Worm (Caenorhabditis elegans): ENCODE data around the gene oig-4.

Gene oig-4

DNA sequence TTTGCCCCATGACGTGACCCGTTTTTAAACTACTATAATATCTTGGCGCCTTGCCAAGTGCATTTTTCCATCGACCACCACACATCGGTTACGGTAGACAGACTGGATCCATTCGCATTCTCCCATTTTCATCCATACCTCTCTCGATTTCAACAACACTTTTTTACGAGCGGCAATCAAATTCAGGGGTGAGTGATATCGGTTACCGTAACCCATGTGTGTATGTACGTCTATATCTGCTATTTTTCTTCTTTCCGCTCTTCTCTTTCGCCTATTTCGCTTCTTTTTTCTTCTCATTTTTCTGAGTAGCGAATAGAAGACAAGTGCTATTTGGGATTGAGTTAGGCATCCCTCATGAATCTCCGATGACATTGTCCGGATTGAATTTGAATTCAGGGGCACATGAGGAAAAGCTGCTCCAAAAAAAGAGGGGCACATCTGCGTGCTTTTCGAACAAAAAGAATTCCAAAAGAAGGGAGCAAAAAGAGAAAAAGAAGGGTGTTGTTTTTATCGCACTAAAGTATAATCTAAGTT is 18.4 kb downstream of the oig-4 start:
- no peak for TF ChIP-seq nhr-67 (tag; optimal IDR thresholded peaks at IDR 0.05)
- no peak for TF ChIP-seq ceh-16 (tag; optimal IDR thresholded peaks at IDR 0.05)
- TF ChIP-seq fkh-10 (GFP tag; optimal IDR thresholded peaks at IDR 0.05), result peak; percentile 79
- no peak for TF ChIP-seq fos-1 (tag; optimal IDR thresholded peaks at IDR 0.05)
- no peak for TF ChIP-seq mml-1 (tag; optimal IDR thresholded peaks at IDR 0.05)
- TF ChIP-seq egl-5 (tag; optimal IDR thresholded peaks at IDR 0.05), result no peak
- no peak for TF ChIP-seq R02D3.7 (tag; optimal IDR thresholded peaks at IDR 0.05)
- no peak for TF ChIP-seq pha-4 (tag; optimal IDR thresholded peaks at IDR 0.05)
- TF ChIP-seq ZK546.5 (tag; optimal IDR thresholded peaks at IDR 0.05), result no peak
- no peak for TF ChIP-seq sea-2 (GFP tag; optimal IDR thresholded peaks at IDR 0.05)
- TF ChIP-seq ama-1 (optimal IDR thresholded peaks at IDR 0.05), result no peak
- TF ChIP-seq nhr-43 (tag; optimal IDR thresholded peaks at IDR 0.05; ENCODE audit: poor library complexity, severe bottlenecking), result peak; percentile 19
- no peak for TF ChIP-seq ceh-9 (tag; optimal IDR thresholded peaks at IDR 0.05)
- TF ChIP-seq nhr-237 (tag; optimal IDR thresholded peaks at IDR 0.05), result no peak
- peak; percentile 8 for TF ChIP-seq nfya-1 (tag; optimal IDR thresholded peaks at IDR 0.05; ENCODE audit: insufficient read depth)
- no peak for TF ChIP-seq egl-27 (tag; optimal IDR thresholded peaks at IDR 0.05)
- TF ChIP-seq elt-1 (tag; optimal IDR thresholded peaks at IDR 0.05), result no peak
- TF ChIP-seq nhr-11 (tag; optimal IDR thresholded peaks at IDR 0.05), result no peak
- TF ChIP-seq nhr-12 (tag; optimal IDR thresholded peaks at IDR 0.05), result no peak
- TF ChIP-seq aly-2 (tag; optimal IDR thresholded peaks at IDR 0.05), result no peak
- no peak for TF ChIP-seq snpc-4 (tag; optimal IDR thresholded peaks at IDR 0.05)
- TF ChIP-seq lsy-12 (tag; optimal IDR thresholded peaks at IDR 0.05), result no peak

DNA sequence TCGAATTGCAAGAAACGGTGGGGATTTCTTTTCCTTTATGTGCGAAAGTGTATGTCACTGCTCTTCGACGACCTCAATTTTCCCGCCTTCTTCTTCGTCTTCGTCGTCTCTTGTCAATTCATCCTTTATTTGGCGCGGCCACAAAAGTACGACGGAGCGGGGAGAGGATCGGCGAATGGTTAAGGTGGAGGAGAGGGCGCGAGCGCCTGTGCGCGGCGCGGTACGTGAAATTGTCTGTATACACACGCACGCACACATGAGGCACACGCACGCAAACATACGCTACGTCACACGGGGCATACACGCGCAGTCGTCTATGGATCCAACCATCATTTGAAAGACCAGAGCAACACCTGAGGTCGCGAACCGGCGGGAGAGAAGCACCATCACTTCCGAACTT is 22.0 kb downstream of the oig-4 start:
- TF ChIP-seq pha-4 (tag; optimal IDR thresholded peaks at IDR 0.05) (peak; percentile 22), unc-62 (GFP tag; optimal IDR thresholded peaks at IDR 0.05) (no peak)

DNA sequence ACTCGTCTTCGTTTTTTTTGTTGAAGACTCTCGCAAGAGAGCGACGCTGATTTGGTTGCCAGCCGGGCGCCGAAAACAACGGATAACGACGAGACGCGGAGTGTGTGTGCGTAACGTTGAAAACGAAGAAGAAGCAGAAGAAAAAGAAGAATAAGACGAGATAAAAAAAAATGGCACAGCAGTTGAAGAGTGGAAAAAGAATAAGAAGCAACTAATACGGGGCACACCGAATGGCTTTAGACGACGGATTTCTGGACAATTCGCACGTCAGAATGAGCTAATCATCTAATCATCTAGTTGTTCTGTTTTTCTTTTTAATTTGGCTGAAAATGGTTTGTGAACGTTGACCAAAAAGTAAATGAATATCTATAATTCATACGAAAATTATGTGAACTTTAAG is 23.6 kb downstream of the oig-4 start:
- peak; percentile 6 for TF ChIP-seq nfya-1 (tag; optimal IDR thresholded peaks at IDR 0.05; ENCODE audit: insufficient read depth)
- no peak for TF ChIP-seq egl-27 (tag; optimal IDR thresholded peaks at IDR 0.05)

DNA sequence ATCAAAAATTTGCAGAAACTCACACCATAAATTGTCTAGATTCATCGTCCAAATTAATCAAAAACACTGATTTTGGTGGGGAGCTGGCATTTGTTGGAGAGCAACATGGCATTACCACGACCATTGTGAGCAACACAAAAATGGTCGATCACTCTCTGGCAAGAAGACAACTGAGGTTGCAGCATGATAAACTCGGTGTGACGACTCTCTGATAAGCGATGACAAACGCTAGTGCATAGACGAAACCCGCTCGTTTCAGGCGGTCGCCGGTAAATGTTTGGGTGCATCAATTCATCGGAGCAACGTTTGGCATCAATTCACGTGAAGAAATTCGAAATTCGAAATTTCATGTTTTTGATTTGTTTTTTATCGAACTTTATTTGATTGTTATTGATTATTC is 25.7 kb downstream of the oig-4 start:
- TF ChIP-seq lin-39 (tag; optimal IDR thresholded peaks at IDR 0.05) (no peak), elt-2 (tag; optimal IDR thresholded peaks at IDR 0.05) (peak; percentile 75), nhr-76 (tag; optimal IDR thresholded peaks at IDR 0.05) (no peak), daf-12 (tag; optimal IDR thresholded peaks at IDR 0.05) (no peak), lsy-12 (tag; optimal IDR thresholded peaks at IDR 0.05) (no peak), pqm-1 (tag; optimal IDR thresholded peaks at IDR 0.05) (peak; percentile 3), ceh-28 (tag; optimal IDR thresholded peaks at IDR 0.05) (no peak), elt-3 (tag; optimal IDR thresholded peaks at IDR 0.05) (no peak), mdl-1 (tag; optimal IDR thresholded peaks at IDR 0.05) (no peak), ztf-11 (tag; optimal IDR thresholded peaks at IDR 0.05) (no peak)

DNA sequence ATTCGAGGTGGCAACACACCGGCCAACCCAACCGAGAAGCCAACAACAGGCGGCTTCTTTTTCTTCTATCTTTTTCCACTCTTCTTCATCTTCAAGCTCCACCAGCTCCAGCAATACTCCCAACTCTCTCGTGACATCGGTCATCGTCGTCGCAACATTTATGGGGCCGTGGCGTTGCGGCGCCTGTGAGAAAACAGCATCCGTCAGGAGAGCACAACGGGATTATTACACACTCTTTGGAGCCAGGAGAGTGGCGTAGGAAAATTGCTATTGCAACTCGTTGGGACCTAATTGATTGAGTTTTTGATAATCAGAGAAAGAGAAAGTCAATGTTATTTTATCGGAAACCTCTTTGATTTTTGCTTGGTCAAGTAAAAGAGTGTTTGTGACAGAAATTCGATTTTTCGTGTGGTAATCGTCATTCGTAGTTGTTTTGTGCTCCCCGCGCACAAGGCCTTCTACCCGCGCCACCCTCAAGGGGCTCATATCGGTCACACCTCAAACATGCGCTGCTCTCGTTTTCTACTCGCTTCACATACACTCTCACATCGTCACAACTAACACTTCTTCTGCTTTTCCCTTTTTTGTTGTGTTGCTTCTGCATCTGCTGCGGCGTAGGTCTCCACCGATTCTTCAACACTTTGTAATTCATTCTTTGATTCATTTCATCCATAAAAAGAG is 27.0 kb downstream of the oig-4 start:
- TF ChIP-seq nfya-1 (tag; optimal IDR thresholded peaks at IDR 0.05; ENCODE audit: insufficient read depth), result peak; percentile 47
- peak; percentile 21 for TF ChIP-seq egl-5 (tag; optimal IDR thresholded peaks at IDR 0.05)
- TF ChIP-seq lin-39 (tag; optimal IDR thresholded peaks at IDR 0.05), result peak; percentile 69
- TF ChIP-seq nhr-11 (tag; optimal IDR thresholded peaks at IDR 0.05), result peak; percentile 4
- no peak for TF ChIP-seq ceh-82 (tag; optimal IDR thresholded peaks at IDR 0.05)
